Worm (Caenorhabditis elegans): ENCODE results near the gene maph-1.3.

DNA sequence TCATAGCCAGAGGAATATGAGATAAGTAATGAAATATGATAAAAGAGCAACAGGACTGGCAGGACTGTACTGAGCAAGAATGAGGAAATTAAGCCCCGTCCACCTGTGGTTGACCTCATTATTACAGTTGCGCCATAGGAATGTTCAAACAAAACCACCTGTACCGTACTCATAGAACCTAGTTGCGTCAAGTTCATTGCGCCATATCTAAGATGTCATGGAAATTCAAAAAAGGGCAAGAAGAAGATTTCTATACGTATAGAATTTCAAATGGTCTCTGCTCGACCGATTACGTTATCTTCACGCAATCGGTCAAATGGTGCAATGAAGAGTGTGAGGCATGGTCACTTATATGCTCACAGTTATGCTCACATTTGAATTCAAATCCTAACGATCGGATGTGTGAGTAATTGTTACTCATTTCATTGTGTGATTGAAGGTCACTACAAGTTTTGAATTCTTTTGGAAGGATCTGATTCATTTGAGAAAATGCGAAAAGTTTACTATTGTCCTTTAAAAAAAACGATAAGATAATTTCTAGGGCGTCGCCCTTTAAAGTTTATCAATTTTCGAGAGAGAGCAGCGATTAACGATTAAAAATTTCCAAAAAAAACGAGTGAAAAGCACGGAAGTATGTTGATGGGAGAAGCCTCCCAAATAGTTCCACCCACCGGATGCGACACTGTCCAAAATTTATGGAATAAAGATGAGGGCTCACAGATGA is 27.2 kb downstream of the maph-1.3 start:
- TF ChIP-seq nhr-76 (tag; optimal IDR thresholded peaks at IDR 0.05) (no peak), elt-3 (tag; optimal IDR thresholded peaks at IDR 0.05) (no peak), ztf-11 (tag; optimal IDR thresholded peaks at IDR 0.05) (no peak), blmp-1 (tag; optimal IDR thresholded peaks at IDR 0.05) (no peak)

Measured in whole organism, mixed stage, embryonic.